Fruit fly (Drosophila melanogaster) whole organism, embryonic: ENCODE data around the gene Cpr30F.

Source experiments
- Antp ChIP-seq: fragments of 200-800 bp; sonication (Bioruptor generic); optimal IDR thresholded peaks from 3 replicates; lab custom pipeline; 2016; ENCODE audit warnings: missing biosample characterization, missing genetic modification characterization
- Asciz ChIP-seq: fragments of 200-800 bp; sonication (Bioruptor generic); optimal IDR thresholded peaks from 2 replicates; lab custom pipeline; 2017; ENCODE audit warnings: missing biosample characterization, mild to moderate bottlenecking, missing genetic modification characterization, missing genetic modification reagents
- Atf3 ChIP-seq: fragments of 200-800 bp; sonication (Bioruptor generic); optimal IDR thresholded peaks from 3 replicates; lab custom pipeline; 2016; ENCODE audit warnings: missing biosample characterization, missing genetic modification characterization
- CG10209 ChIP-seq: fragments of 200-800 bp; sonication (Bioruptor generic); optimal IDR thresholded peaks from 3 replicates; lab custom pipeline; 2017; ENCODE audit warnings: missing biosample characterization, mild to moderate bottlenecking, missing genetic modification characterization, missing genetic modification reagents
- CG12104 ChIP-seq: fragments of 200-800 bp; sonication (Bioruptor generic); optimal IDR thresholded peaks from 3 replicates; lab custom pipeline; 2016; ENCODE audit warnings: missing biosample characterization, missing genetic modification characterization
- CG12219 ChIP-seq: fragments of 200-800 bp; sonication (Bioruptor generic); optimal IDR thresholded peaks from 3 replicates; lab custom pipeline; 2018; ENCODE audit warnings: missing biosample characterization, mild to moderate bottlenecking, missing genetic modification characterization
- CG12236 ChIP-seq: fragments of 200-800 bp; sonication (Bioruptor generic); optimal IDR thresholded peaks from 2 replicates; lab custom pipeline; 2016; ENCODE audit warnings: missing biosample characterization, missing genetic modification characterization
- CG1233 ChIP-seq: fragments of 200-800 bp; sonication (Bioruptor generic); optimal IDR thresholded peaks from 4 replicates; lab custom pipeline; 2018; ENCODE audit warnings: missing biosample characterization, mild to moderate bottlenecking, missing genetic modification characterization
- CG13296 ChIP-seq: fragments of 200-800 bp; sonication (Bioruptor generic); optimal IDR thresholded peaks from 3 replicates; lab custom pipeline; 2018; ENCODE audit warnings: missing biosample characterization, mild to moderate bottlenecking, missing genetic modification characterization
- CG13624 ChIP-seq: fragments of 200-800 bp; sonication (Bioruptor generic); optimal IDR thresholded peaks from 2 replicates; lab custom pipeline; 2016; ENCODE audit warnings: missing biosample characterization, missing genetic modification characterization
- CG15601 ChIP-seq: fragments of 200-800 bp; sonication (Bioruptor generic); optimal IDR thresholded peaks from 3 replicates; lab custom pipeline; 2019; ENCODE audit warnings: missing biosample characterization, mild to moderate bottlenecking, missing genetic modification characterization, moderate library complexity
- CG18619 ChIP-seq: fragments of 200-800 bp; sonication (Bioruptor generic); optimal IDR thresholded peaks from 3 replicates; lab custom pipeline; 2017; ENCODE audit warnings: missing biosample characterization, mild to moderate bottlenecking, missing genetic modification characterization
- CG30403 ChIP-seq: fragments of 200-800 bp; sonication (Bioruptor generic); optimal IDR thresholded peaks from 3 replicates; lab custom pipeline; 2016; ENCODE audit warnings: missing biosample characterization, missing genetic modification characterization
- CG31224 ChIP-seq: fragments of 200-800 bp; sonication (Bioruptor generic); IDR thresholded peaks from 2 replicates; pipeline ENCODE4 v1.3.6; 2022; ENCODE audit warnings: missing biosample characterization, missing genetic modification characterization
- CG3281 ChIP-seq: fragments of 200-800 bp; sonication (Bioruptor generic); optimal IDR thresholded peaks from 3 replicates; lab custom pipeline; 2017; ENCODE audit warnings: missing biosample characterization, mild to moderate bottlenecking, missing genetic modification characterization
- CG33557 ChIP-seq: fragments of 200-800 bp; sonication (Bioruptor generic); optimal IDR thresholded peaks from 2 replicates; lab custom pipeline; 2019; ENCODE audit warnings: missing biosample characterization, mild to moderate bottlenecking, missing genetic modification characterization, moderate library complexity
- CG34422 ChIP-seq: fragments of 200-800 bp; sonication (Bioruptor generic); IDR thresholded peaks from 3 replicates; pipeline ENCODE4 v1.3.6; 2022; ENCODE audit warnings: missing biosample characterization, missing genetic modification characterization
- CG3847 ChIP-seq: fragments of 200-800 bp; sonication (Bioruptor generic); IDR thresholded peaks from 2 replicates; pipeline ENCODE4 v1.3.6; 2022; ENCODE audit warnings: missing biosample characterization, missing genetic modification characterization
- CG43689 ChIP-seq: fragments of 200-800 bp; sonication (Bioruptor generic); IDR thresholded peaks from 2 replicates; pipeline ENCODE4 v1.3.6; 2022; ENCODE audit warnings: missing biosample characterization, missing genetic modification characterization
- CG7928 ChIP-seq: fragments of 200-800 bp; sonication (Bioruptor generic); optimal IDR thresholded peaks from 2 replicates; lab custom pipeline; 2017; ENCODE audit warnings: missing biosample characterization, mild to moderate bottlenecking, missing genetic modification characterization
- CG8478 ChIP-seq: fragments of >200 bp; optimal IDR thresholded peaks from 2 replicates; lab custom pipeline; 2018
- CG9437 ChIP-seq: fragments of 200-800 bp; sonication (Bioruptor generic); optimal IDR thresholded peaks from 2 replicates; lab custom pipeline; 2018; ENCODE audit warnings: missing biosample characterization, mild to moderate bottlenecking, missing genetic modification characterization
- CG9727 ChIP-seq: fragments of 200-800 bp; sonication (Bioruptor generic); optimal IDR thresholded peaks from 3 replicates; lab custom pipeline; 2017; ENCODE audit warnings: missing biosample characterization, mild to moderate bottlenecking, missing genetic modification characterization
- Dfd ChIP-seq, 2 experiments: fragments of >200 bp; optimal IDR thresholded peaks; 2 replicates each; lab custom pipeline; 2017; ENCODE audit warnings: missing biosample characterization in 2 of 2, missing genetic modification characterization in 2 of 2
- Doc3 ChIP-seq: fragments of 200-800 bp; sonication (Bioruptor generic); IDR thresholded peaks from 3 replicates; pipeline ENCODE4 v1.3.6; 2022; ENCODE audit warnings: missing biosample characterization, missing genetic modification characterization; ENCODE audit not compliant: partially characterized antibody
- Dref ChIP-seq: fragments of 200-800 bp; sonication (Bioruptor generic); IDR thresholded peaks from 2 replicates; pipeline ENCODE4 v1.3.6; 2022; ENCODE audit warnings: missing biosample characterization, missing genetic modification characterization
- Gug ChIP-seq: fragments of 200-800 bp; sonication (Bioruptor generic); IDR thresholded peaks from 4 replicates; pipeline ENCODE4 v1.3.6; 2022; ENCODE audit warnings: missing biosample characterization, missing genetic modification characterization
- Hand ChIP-seq: fragments of 200-800 bp; sonication (Bioruptor generic); optimal IDR thresholded peaks from 2 replicates; lab custom pipeline; 2017; ENCODE audit warnings: mild to moderate bottlenecking, missing biosample characterization, missing genetic modification reagents, missing genetic modification characterization
- Hey ChIP-seq: fragments of 200-800 bp; sonication (Bioruptor generic); optimal IDR thresholded peaks from 3 replicates; lab custom pipeline; 2018; ENCODE audit warnings: missing biosample characterization, mild to moderate bottlenecking, missing genetic modification characterization
- Hr51 ChIP-seq, 2 experiments: fragments of 200-800 bp; sonication (Bioruptor generic); optimal IDR thresholded peaks; 2 replicates in 1 of 2; 3 replicates in 1 of 2; lab custom pipeline; 2016 to 2018; ENCODE audit warnings: missing biosample characterization in 2 of 2, missing genetic modification characterization in 2 of 2, mild to moderate bottlenecking in 1 of 2, moderate library complexity in 1 of 2
- MBD-R2 ChIP-seq: fragments of 200-800 bp; sonication (Bioruptor generic); IDR thresholded peaks from 2 replicates; pipeline ENCODE4 v1.3.6; 2022; ENCODE audit warnings: missing biosample characterization, missing genetic modification characterization
- Poxn ChIP-seq: fragments of 200-800 bp; sonication (Bioruptor generic); IDR thresholded peaks from 2 replicates; pipeline ENCODE4 v1.3.6; 2022; ENCODE audit warnings: missing biosample characterization, missing genetic modification characterization
- Ssrp ChIP-seq: fragments of 200-800 bp; sonication (Bioruptor generic); optimal IDR thresholded peaks from 2 replicates; lab custom pipeline; 2018; ENCODE audit warnings: missing biosample characterization, mild to moderate bottlenecking, missing genetic modification characterization, moderate library complexity
- ab ChIP-seq: fragments of 200-800 bp; sonication (Bioruptor generic); optimal IDR thresholded peaks from 2 replicates; lab custom pipeline; 2016; ENCODE audit warnings: missing biosample characterization, missing genetic modification characterization
- ap ChIP-seq: fragments of 200-800 bp; sonication (Bioruptor generic); IDR thresholded peaks from 2 replicates; pipeline ENCODE4 v1.3.6; 2022; ENCODE audit warnings: missing biosample characterization, missing genetic modification characterization
- chinmo ChIP-seq: fragments of 200-800 bp; sonication (Bioruptor generic); IDR thresholded peaks from 4 replicates; pipeline ENCODE4 v1.3.6; 2022; ENCODE audit warnings: missing biosample characterization, missing genetic modification characterization; ENCODE audit not compliant: partially characterized antibody
- dm ChIP-seq: fragments of 200-800 bp; sonication (Bioruptor generic); optimal IDR thresholded peaks from 3 replicates; lab custom pipeline; 2016; ENCODE audit warnings: missing biosample characterization, missing genetic modification characterization
- dmrt99B ChIP-seq: fragments of 200-800 bp; sonication (Bioruptor generic); optimal IDR thresholded peaks from 2 replicates; lab custom pipeline; 2018; ENCODE audit warnings: missing biosample characterization, mild to moderate bottlenecking, missing genetic modification characterization, moderate library complexity
- fd64A ChIP-seq: fragments of 200-800 bp; sonication (Bioruptor generic); optimal IDR thresholded peaks from 3 replicates; lab custom pipeline; 2018; ENCODE audit warnings: missing biosample characterization, mild to moderate bottlenecking, missing genetic modification characterization
- ftz-f1 ChIP-seq: fragments of 200-800 bp; sonication (Bioruptor generic); optimal IDR thresholded peaks from 2 replicates; lab custom pipeline; 2016; ENCODE audit warnings: missing biosample characterization, missing genetic modification characterization
- gsb ChIP-seq: fragments of 200-800 bp; sonication (Bioruptor generic); IDR thresholded peaks from 2 replicates; pipeline ENCODE4 v1.3.6; 2022; ENCODE audit warnings: missing biosample characterization, missing genetic modification characterization
- h ChIP-seq: fragments of >200 bp; optimal IDR thresholded peaks from 2 replicates; lab custom pipeline; 2017
- pnt ChIP-seq: fragments of 200-800 bp; sonication (Bioruptor generic); optimal IDR thresholded peaks from 3 replicates; lab custom pipeline; 2016; ENCODE audit warnings: missing biosample characterization, missing genetic modification characterization
- repo ChIP-seq: fragments of 200-800 bp; sonication (Bioruptor generic); optimal IDR thresholded peaks from 2 replicates; lab custom pipeline; 2016; ENCODE audit warnings: missing biosample characterization, missing genetic modification characterization
- scrt ChIP-seq: fragments of 200-800 bp; sonication (Bioruptor generic); optimal IDR thresholded peaks from 2 replicates; lab custom pipeline; 2018; ENCODE audit warnings: missing biosample characterization, mild to moderate bottlenecking, missing genetic modification characterization, moderate library complexity
- slbo ChIP-seq: fragments of 200-800 bp; sonication (Bioruptor generic); IDR thresholded peaks from 2 replicates; pipeline ENCODE4 v1.3.6; 2022; ENCODE audit warnings: missing biosample characterization, missing genetic modification characterization
- sob ChIP-seq: fragments of 200-800 bp; sonication (Bioruptor generic); IDR thresholded peaks from 2 replicates; pipeline ENCODE4 v1.3.6; 2022; ENCODE audit warnings: missing biosample characterization, missing genetic modification characterization
- sqz ChIP-seq: fragments of 200-800 bp; sonication (Bioruptor generic); optimal IDR thresholded peaks from 3 replicates; lab custom pipeline; 2018; ENCODE audit warnings: missing biosample characterization, mild to moderate bottlenecking, missing genetic modification characterization
- sr ChIP-seq: fragments of 200-800 bp; sonication (Bioruptor generic); IDR thresholded peaks from 3 replicates; pipeline ENCODE4 v1.3.6; 2022; ENCODE audit warnings: missing biosample characterization, missing genetic modification characterization
- stc ChIP-seq: fragments of 200-800 bp; sonication (Bioruptor generic); IDR thresholded peaks from 2 replicates; pipeline ENCODE4 v1.3.6; 2022; ENCODE audit warnings: missing biosample characterization, missing genetic modification characterization
- stwl ChIP-seq: fragments of 200-800 bp; sonication (Bioruptor generic); optimal IDR thresholded peaks from 3 replicates; lab custom pipeline; 2018; ENCODE audit warnings: missing biosample characterization, mild to moderate bottlenecking, missing genetic modification characterization, moderate library complexity
- vnd ChIP-seq: fragments of 200-800 bp; sonication (Bioruptor generic); IDR thresholded peaks from 3 replicates; pipeline ENCODE4 v1.3.6; 2022; ENCODE audit warnings: missing biosample characterization, missing genetic modification characterization; ENCODE audit not compliant: partially characterized antibody

Cpr30F gene

dm6 chr2L:9897296-9897695, 35.7 kb downstream of the Cpr30F start, which contains the start of gene RpS2 (continued):
- TF ChIP-seq CG33557 (no peak), CG8478 (no peak), CG7928 (GFP tag; lab: Kevin White, UChicago) (no peak), sqz (GFP tag; lab: Kevin White, UChicago) (peak; percentile 46), CG9727 (GFP tag; lab: Kevin White, UChicago) (peak; percentile 26), stwl (tag; lab: Kevin White, UChicago) (peak; percentile 66), pnt (GFP tag; lab: Kevin White, UChicago) (no peak), CG10209 (GFP tag; lab: Kevin White, UChicago) (peak; percentile 8), CG3281 (GFP tag; lab: Kevin White, UChicago) (peak; percentile 37), CG15601 (tag; lab: Kevin White, UChicago) (peak; percentile 8), CG12236 (GFP tag; lab: Kevin White, UChicago) (no peak), Dfd (GFP tag; optimal IDR thresholded peaks at IDR 0.05; lab: Kevin White, UChicago) (no peak), vnd (GFP tag; lab: Robert Waterston, UW) (peak; percentile 98), CG12104 (no peak), fd64A (GFP tag; lab: Kevin White, UChicago) (no peak), chinmo (GFP tag; lab: Robert Waterston, UW) (peak; percentile 98), Poxn (GFP tag; lab: Robert Waterston, UW) (no peak), stc (no peak), Doc3 (GFP tag; lab: Robert Waterston, UW) (peak; percentile 99), CG13624 (GFP tag; lab: Kevin White, UChicago) (peak; percentile 33), CG12219 (GFP tag; lab: Kevin White, UChicago) (peak; percentile 3), Antp (GFP tag; lab: Kevin White, UChicago) (no peak), sr (GFP tag; lab: Robert Waterston, UW) (peak; percentile 22; the same call in 1 of the 3 replicates), Asciz (GFP tag; lab: Kevin White, UChicago) (peak; percentile 11), Hey (tag; lab: Kevin White, UChicago) (no peak), sob (GFP tag; lab: Robert Waterston, UW) (peak; percentile 65), CG1233 (GFP tag; lab: Kevin White, UChicago) (no peak), CG30403 (GFP tag; lab: Kevin White, UChicago) (peak; percentile 38), CG3847 (GFP tag; lab: Robert Waterston, UW) (peak; percentile 43), h (lab: Kevin White, UChicago) (no peak), Gug (GFP tag; lab: Robert Waterston, UW) (peak; percentile 8; the same call in 1 of the 4 replicates), CG31224 (GFP tag; lab: Robert Waterston, UW) (no peak), ap (GFP tag; lab: Robert Waterston, UW) (no peak), Atf3 (no peak), dmrt99B (tag; lab: Kevin White, UChicago) (no peak), repo (GFP tag; lab: Kevin White, UChicago) (no peak), dm (GFP tag; lab: Kevin White, UChicago) (peak; percentile 92), CG13296 (GFP tag; lab: Kevin White, UChicago) (peak; percentile 44), CG43689 (no peak), Ssrp (tag; lab: Kevin White, UChicago) (no peak), MBD-R2 (peak; percentile 59), CG34422 (GFP tag; lab: Robert Waterston, UW) (no peak; the same call in 2 of the 3 replicates), ftz-f1 (GFP tag; lab: Kevin White, UChicago) (peak; percentile 12), scrt (GFP tag; lab: Kevin White, UChicago) (peak; percentile 9), slbo (GFP tag; lab: Robert Waterston, UW) (peak; percentile 64), CG18619 (GFP tag; lab: Kevin White, UChicago) (peak; percentile 47), ab (no peak), Hand (no peak), Hr51 (GFP tag; optimal IDR thresholded peaks at IDR 0.05; lab: Kevin White, UChicago) (peak in 1 of 2 experiments; percentile 5), Dref (GFP tag; lab: Robert Waterston, UW) (peak; percentile 96), gsb (GFP tag; lab: Robert Waterston, UW) (no peak), CG9437 (GFP tag; lab: Kevin White, UChicago) (peak; percentile 39)
